Worm (Caenorhabditis elegans) whole organism, L1 larva: ENCODE measurements around the gene C18B2.4.

ENCODE experiments used
- C16A3.4 ChIP-seq: fragments of 150-350 bp; optimal IDR thresholded peaks from 2 replicates; lab custom pipeline; 2014; ENCODE audit warnings: missing biosample characterization, missing genetic modification characterization
- C34B4.2 ChIP-seq: sonication (generic microtip); optimal IDR thresholded peaks from 2 replicates; lab custom pipeline; 2017; ENCODE audit warnings: mild to moderate bottlenecking, missing genetic modification characterization, missing compliant biosample characterization
- alr-1 ChIP-seq: fragments of 200-800 bp; sonication (Bioruptor generic); optimal IDR thresholded peaks from 2 replicates; lab custom pipeline; 2018; ENCODE audit warnings: borderline replicate concordance, mild to moderate bottlenecking, missing genetic modification characterization, missing compliant biosample characterization
- aly-2 ChIP-seq: fragments of 150-350 bp; optimal IDR thresholded peaks from 2 replicates; lab custom pipeline; 2014; ENCODE audit warnings: missing biosample characterization, missing genetic modification characterization
- ceh-82 ChIP-seq, 3 experiments: fragments of 150-350 bp in 1 of 3; sonication (generic microtip) in 2 of 3; optimal IDR thresholded peaks; 2 replicates each; lab custom pipeline; 2014 to 2017; ENCODE audit warnings: missing biosample characterization in 3 of 3, missing genetic modification characterization in 3 of 3
- ces-1 ChIP-seq: fragments of 150-350 bp; optimal IDR thresholded peaks from 2 replicates; lab custom pipeline; 2014; ENCODE audit warnings: missing biosample characterization, missing genetic modification reagents, missing genetic modification characterization
- dpl-1 ChIP-seq, 3 experiments: fragments of 150-350 bp in 2 of 3; sonication (generic microtip) in 1 of 3; optimal IDR thresholded peaks; 2 replicates each; lab custom pipeline; 2014 to 2017; ENCODE audit warnings: missing biosample characterization in 3 of 3, missing genetic modification characterization in 3 of 3, missing genetic modification reagents in 3 of 3
- dsc-1 ChIP-seq: sonication (generic microtip); optimal IDR thresholded peaks from 2 replicates; lab custom pipeline; 2016; ENCODE audit warnings: mild to moderate bottlenecking, missing genetic modification characterization, missing compliant biosample characterization
- efl-1 ChIP-seq, 4 experiments: fragments of 150-350 bp; optimal IDR thresholded peaks in 3 of 4; peaks in 1 of 4; 1 replicate in 1 of 4; 2 replicates in 3 of 4; lab custom pipeline; 2014; ENCODE audit warnings: missing biosample characterization in 2 of 4, missing genetic modification characterization in 2 of 4, missing genetic modification reagents in 2 of 4
- efl-3 ChIP-seq: fragments of 200-800 bp; sonication (Bioruptor generic); optimal IDR thresholded peaks from 2 replicates; lab custom pipeline; 2018; ENCODE audit warnings: mild to moderate bottlenecking, missing genetic modification characterization, missing compliant biosample characterization
- egl-13 ChIP-seq: sonication (generic microtip); optimal IDR thresholded peaks from 2 replicates; lab custom pipeline; 2016; ENCODE audit warnings: missing genotype, missing genetic modification reagents, missing genetic modification characterization, missing compliant biosample characterization
- elt-3 ChIP-seq, 6 experiments: fragments of 150-350 bp in 1 of 6; sonication (generic microtip); optimal IDR thresholded peaks; 2 replicates each; lab custom pipeline; 2017 to 2018; ENCODE audit warnings: missing biosample characterization in 6 of 6, missing genetic modification characterization in 6 of 6, inconsistent platforms in 1 of 6
- fkh-8 ChIP-seq: sonication (generic microtip); optimal IDR thresholded peaks from 2 replicates; lab custom pipeline; 2016; ENCODE audit warnings: mild to moderate bottlenecking, missing genetic modification characterization, missing compliant biosample characterization
- fos-1 ChIP-seq: fragments of 150-350 bp; optimal IDR thresholded peaks from 2 replicates; lab custom pipeline; 2014; ENCODE audit warnings: missing biosample characterization, missing genetic modification characterization
- grh-1 ChIP-seq: fragments of 200-800 bp; sonication (Bioruptor generic); IDR thresholded peaks from 2 replicates; pipeline ENCODE4 v1.3.6; 2022; ENCODE audit warnings: missing genetic modification reagents, missing genetic modification characterization, missing compliant biosample characterization
- hpl-2 ChIP-seq: fragments of 150-350 bp; optimal IDR thresholded peaks from 2 replicates; lab custom pipeline; 2014; ENCODE audit warnings: missing biosample characterization, missing genetic modification reagents, missing genetic modification characterization
- jun-1 ChIP-seq: fragments of 150-350 bp; optimal IDR thresholded peaks from 2 replicates; lab custom pipeline; 2014; ENCODE audit warnings: missing biosample characterization, missing genetic modification reagents, missing genetic modification characterization
- lin-14 ChIP-seq: fragments of 200-800 bp; sonication (Bioruptor generic); optimal IDR thresholded peaks from 2 replicates; lab custom pipeline; 2018; ENCODE audit warnings: mild to moderate bottlenecking, missing genetic modification characterization, moderate library complexity, missing compliant biosample characterization
- lin-15B ChIP-seq: fragments of 150-350 bp; sonication (generic microtip); optimal IDR thresholded peaks from 3 replicates; lab custom pipeline; 2014; ENCODE audit warnings: missing biosample characterization, missing genetic modification characterization
- lin-39 ChIP-seq: fragments of 150-350 bp; optimal IDR thresholded peaks from 2 replicates; lab custom pipeline; 2014; ENCODE audit warnings: missing biosample characterization, missing genetic modification reagents, missing genetic modification characterization
- lir-3 ChIP-seq: sonication (generic microtip); optimal IDR thresholded peaks from 2 replicates; lab custom pipeline; 2016; ENCODE audit warnings: mild to moderate bottlenecking, missing genetic modification characterization, moderate library complexity, missing compliant biosample characterization; ENCODE audit not compliant: poor library complexity
- mab-9 ChIP-seq: fragments of 200-800 bp; sonication (Bioruptor generic); IDR thresholded peaks from 2 replicates; pipeline ENCODE4 v1.3.6; 2022; ENCODE audit warnings: missing genetic modification reagents, missing genetic modification characterization, missing compliant biosample characterization
- nhr-19 ChIP-seq: fragments of 200-800 bp; sonication (Bioruptor generic); conservative IDR thresholded peaks from 2 replicates; pipeline ENCODE4 v1.3.6; 2022; ENCODE audit warnings: missing genetic modification characterization, missing compliant biosample characterization
- nhr-20 ChIP-seq: sonication (generic microtip); optimal IDR thresholded peaks from 2 replicates; lab custom pipeline; 2016; ENCODE audit warnings: mild to moderate bottlenecking, missing genetic modification characterization, missing compliant biosample characterization
- nhr-47 ChIP-seq: sonication (generic microtip); optimal IDR thresholded peaks from 2 replicates; lab custom pipeline; 2016; ENCODE audit warnings: mild to moderate bottlenecking, missing genetic modification characterization, moderate library complexity, missing compliant biosample characterization
- nhr-71 ChIP-seq: sonication (generic microtip); optimal IDR thresholded peaks from 2 replicates; lab custom pipeline; 2016; ENCODE audit warnings: mild to moderate bottlenecking, missing genetic modification characterization, moderate library complexity, missing compliant biosample characterization
- nhr-77 ChIP-seq: fragments of 150-350 bp; optimal IDR thresholded peaks from 2 replicates; lab custom pipeline; 2014; ENCODE audit warnings: missing biosample characterization, missing genetic modification characterization
- nhr-90 ChIP-seq: sonication (generic microtip); optimal IDR thresholded peaks from 2 replicates; lab custom pipeline; 2016; ENCODE audit warnings: mild to moderate bottlenecking, missing genetic modification characterization, missing compliant biosample characterization; ENCODE audit not compliant: poor library complexity
- pax-3 ChIP-seq: fragments of 200-800 bp; sonication (Bioruptor generic); optimal IDR thresholded peaks from 2 replicates; lab custom pipeline; 2018; ENCODE audit warnings: mild to moderate bottlenecking, missing genetic modification characterization, moderate library complexity, missing compliant biosample characterization
- skn-1 ChIP-seq: fragments of 150-350 bp; optimal IDR thresholded peaks from 2 replicates; lab custom pipeline; 2014; ENCODE audit warnings: missing biosample characterization, missing genetic modification characterization
- sox-4 ChIP-seq: sonication (generic microtip); optimal IDR thresholded peaks from 2 replicates; lab custom pipeline; 2016; ENCODE audit warnings: missing genetic modification characterization, missing compliant biosample characterization
- sup-37 ChIP-seq: fragments of 200-800 bp; sonication (Bioruptor generic); optimal IDR thresholded peaks from 2 replicates; lab custom pipeline; 2018; ENCODE audit warnings: mild to moderate bottlenecking, missing genetic modification characterization, missing compliant biosample characterization
- swsn-7 ChIP-seq: sonication (generic microtip); optimal IDR thresholded peaks from 2 replicates; lab custom pipeline; 2016; ENCODE audit warnings: missing genetic modification characterization, missing compliant biosample characterization
- xbp-1 ChIP-seq: sonication (generic microtip); optimal IDR thresholded peaks from 2 replicates; lab custom pipeline; 2016; ENCODE audit warnings: missing genetic modification characterization, missing compliant biosample characterization
- zip-4 ChIP-seq: fragments of 200-800 bp; sonication (Bioruptor generic); optimal IDR thresholded peaks from 2 replicates; lab custom pipeline; 2018; ENCODE audit warnings: mild to moderate bottlenecking, missing genetic modification characterization, moderate library complexity, missing compliant biosample characterization
- ztf-11 ChIP-seq, 2 experiments: sonication (generic microtip); optimal IDR thresholded peaks; 2 replicates each; lab custom pipeline; 2016 to 2017; ENCODE audit warnings: missing genetic modification characterization in 2 of 2, missing biosample characterization in 1 of 2, missing compliant biosample characterization in 1 of 2

The C18B2.4 gene

ce11 chrX:3590510-3590909 lies 15.0 kb downstream of the C18B2.4 start (continued):
- peak; percentile 27 for TF ChIP-seq egl-13 (tag; lab: Kevin White, UChicago)
- peak; percentile 33 for TF ChIP-seq sox-4 (tag; lab: Kevin White, UChicago)
- no peak for TF ChIP-seq fos-1 (tag; lab: Kevin White, UChicago)
- no peak for TF ChIP-seq alr-1
- TF ChIP-seq lir-3: no peak
- TF ChIP-seq hpl-2 (GFP tag; lab: Kevin White, UChicago): no peak
- no peak for TF ChIP-seq xbp-1
- no peak for TF ChIP-seq nhr-19 (GFP tag; lab: Robert Waterston, UW)
- no peak for TF ChIP-seq ceh-82 (tag; optimal IDR thresholded peaks at IDR 0.05; lab: Kevin White, UChicago)
- TF ChIP-seq grh-1 (GFP tag; lab: Robert Waterston, UW): no peak
- no peak for TF ChIP-seq dpl-1 (GFP tag; optimal IDR thresholded peaks at IDR 0.05; lab: Kevin White, UChicago)
- TF ChIP-seq jun-1 (tag; lab: Kevin White, UChicago): no peak

ce11 chrX:3585625-3586024 lies 19.9 kb downstream of the C18B2.4 start, which contains the start of gene T27A10.2:
TSS of gene T27A10.2 (plus strand) at chrX:3585957.
- TF ChIP-seq ceh-82 (tag; optimal IDR thresholded peaks at IDR 0.05; lab: Kevin White, UChicago): no peak
- TF ChIP-seq lin-14 (GFP tag; lab: Kevin White, UChicago): peak; percentile 24
- TF ChIP-seq sup-37 (GFP tag; lab: Kevin White, UChicago): no peak
- no peak for TF ChIP-seq C16A3.4 (tag; lab: Kevin White, UChicago)
- no peak for TF ChIP-seq skn-1 (tag; lab: Kevin White, UChicago)
- no peak for TF ChIP-seq nhr-77 (tag; lab: Kevin White, UChicago)
- TF ChIP-seq efl-3: no peak
- no peak for TF ChIP-seq efl-1 (optimal IDR thresholded peaks at IDR 0.05; lab: Kevin White, UChicago)
- peak in 1 of 2 experiments; percentile 52 for TF ChIP-seq efl-1 (GFP tag; optimal IDR thresholded peaks at IDR 0.05 in 1 of 2; lab: Kevin White, UChicago)
- TF ChIP-seq lin-39 (tag; lab: Kevin White, UChicago): no peak
- no peak for TF ChIP-seq aly-2 (tag; lab: Kevin White, UChicago)
- no peak for TF ChIP-seq nhr-90
- no peak for TF ChIP-seq ztf-11 (tag; optimal IDR thresholded peaks at IDR 0.05; lab: Kevin White, UChicago)
- no peak for TF ChIP-seq lin-15B (tag; lab: Kevin White, UChicago)

ce11 chrX:3584481-3584880 lies 21.1 kb downstream of the C18B2.4 start:
- TF ChIP-seq lin-14 (GFP tag; lab: Kevin White, UChicago): peak; percentile 36
- TF ChIP-seq xbp-1: no peak
- TF ChIP-seq ces-1: peak; percentile 48
- peak; percentile 7 for TF ChIP-seq nhr-71

ce11 chrX:3583436-3583835 lies 22.1 kb downstream of the C18B2.4 start:
- TF ChIP-seq C34B4.2 (tag; lab: Kevin White, UChicago): no peak
- no peak for TF ChIP-seq zip-4 (GFP tag; lab: Kevin White, UChicago)
- TF ChIP-seq lir-3: no peak
- peak; percentile 7 for TF ChIP-seq pax-3 (tag; lab: Kevin White, UChicago)
- TF ChIP-seq elt-3 (tag; optimal IDR thresholded peaks at IDR 0.05; lab: Kevin White, UChicago): no peak
- peak; percentile 3 for TF ChIP-seq egl-13 (tag; lab: Kevin White, UChicago)
- TF ChIP-seq mab-9 (GFP tag; lab: Robert Waterston, UW): no peak
- peak; percentile 44 for TF ChIP-seq sox-4 (tag; lab: Kevin White, UChicago)
- peak; percentile 81 for TF ChIP-seq fkh-8 (tag; lab: Kevin White, UChicago)
- peak; percentile 93 for TF ChIP-seq dsc-1
- TF ChIP-seq lin-14 (GFP tag; lab: Kevin White, UChicago): no peak
- no peak for TF ChIP-seq nhr-19 (GFP tag; lab: Robert Waterston, UW)
- TF ChIP-seq nhr-20 (tag; lab: Kevin White, UChicago): no peak
- TF ChIP-seq alr-1: no peak
- TF ChIP-seq nhr-71: peak; percentile 28
- no peak for TF ChIP-seq ceh-82 (tag; optimal IDR thresholded peaks at IDR 0.05; lab: Kevin White, UChicago)
- no peak for TF ChIP-seq swsn-7
- peak; percentile 25 for TF ChIP-seq nhr-47 (tag; lab: Kevin White, UChicago)
- TF ChIP-seq, all 84 proteins: peak for 7
